Fruit fly (Drosophila melanogaster) whole organism, embryonic: Measurements from ENCODE around the gene RfC3.

ENCODE experiments used
- Bgb ChIP-seq: fragments of 200-800 bp; sonication (Bioruptor generic); IDR thresholded peaks from 2 replicates; pipeline ENCODE4 v1.3.6; 2022; ENCODE audit warnings: missing biosample characterization, missing genetic modification characterization; ENCODE audit not compliant: partially characterized antibody
- CG11560 ChIP-seq: fragments of 200-800 bp; sonication (Bioruptor generic); IDR thresholded peaks from 3 replicates; pipeline ENCODE4 v1.3.6; 2022; ENCODE audit warnings: missing biosample characterization, missing genetic modification characterization
- CG11723 ChIP-seq: fragments of 200-800 bp; sonication (Bioruptor generic); optimal IDR thresholded peaks from 2 replicates; lab custom pipeline; 2017; ENCODE audit warnings: missing biosample characterization, mild to moderate bottlenecking, missing genetic modification characterization
- CG12659 ChIP-seq: fragments of 200-800 bp; sonication (Bioruptor generic); optimal IDR thresholded peaks from 3 replicates; lab custom pipeline; 2017; ENCODE audit warnings: mild to moderate bottlenecking, missing biosample characterization, missing genetic modification reagents, missing genetic modification characterization
- CG13287 ChIP-seq: fragments of 200-800 bp; sonication (Bioruptor generic); IDR thresholded peaks from 2 replicates; pipeline ENCODE4 v1.3.6; 2022; ENCODE audit warnings: missing biosample characterization, missing genetic modification characterization; ENCODE audit not compliant: partially characterized antibody
- CG14860 ChIP-seq: fragments of 200-800 bp; sonication (Bioruptor generic); IDR thresholded peaks from 3 replicates; pipeline ENCODE4 v1.3.6; 2022; ENCODE audit warnings: missing biosample characterization, missing genetic modification characterization; ENCODE audit not compliant: partially characterized antibody
- CG1603 ChIP-seq: fragments of 200-800 bp; sonication (Bioruptor generic); optimal IDR thresholded peaks from 2 replicates; lab custom pipeline; 2019; ENCODE audit warnings: missing biosample characterization, mild to moderate bottlenecking, missing genetic modification characterization, moderate library complexity
- CG17612 ChIP-seq: fragments of 200-800 bp; sonication (Bioruptor generic); IDR thresholded peaks from 2 replicates; pipeline ENCODE4 v1.3.6; 2022; ENCODE audit warnings: missing biosample characterization, missing genetic modification characterization
- CG17829 ChIP-seq: fragments of 200-800 bp; optimal IDR thresholded peaks from 2 replicates; lab custom pipeline; 2019; ENCODE audit warnings: missing biosample characterization, mild to moderate bottlenecking, missing genetic modification characterization, moderate library complexity
- CG1792 ChIP-seq: fragments of 200-800 bp; sonication (Bioruptor generic); optimal IDR thresholded peaks from 2 replicates; lab custom pipeline; 2016; ENCODE audit warnings: missing biosample characterization, missing genetic modification characterization
- CG2116 ChIP-seq: fragments of 200-800 bp; sonication (Bioruptor generic); optimal IDR thresholded peaks from 3 replicates; lab custom pipeline; 2018; ENCODE audit warnings: missing biosample characterization, mild to moderate bottlenecking, missing genetic modification characterization
- CG2199 ChIP-seq: fragments of 200-800 bp; sonication (Bioruptor generic); IDR thresholded peaks from 3 replicates; pipeline ENCODE4 v1.3.6; 2022; ENCODE audit warnings: missing biosample characterization, missing genetic modification characterization
- CG2712 ChIP-seq: fragments of 200-800 bp; optimal IDR thresholded peaks from 3 replicates; lab custom pipeline; 2019; ENCODE audit warnings: missing biosample characterization, mild to moderate bottlenecking, missing genetic modification characterization, moderate library complexity
- CG30020 ChIP-seq: fragments of 200-800 bp; optimal IDR thresholded peaks from 2 replicates; lab custom pipeline; 2019; ENCODE audit warnings: missing biosample characterization, mild to moderate bottlenecking, missing genetic modification characterization, moderate library complexity
- CG30403 ChIP-seq: fragments of 200-800 bp; sonication (Bioruptor generic); optimal IDR thresholded peaks from 3 replicates; lab custom pipeline; 2016; ENCODE audit warnings: missing biosample characterization, missing genetic modification characterization
- CG31388 ChIP-seq: fragments of 200-800 bp; sonication (Bioruptor generic); optimal IDR thresholded peaks from 2 replicates; lab custom pipeline; 2016; ENCODE audit warnings: missing biosample characterization, missing genetic modification characterization
- CG34224 ChIP-seq: fragments of 200-800 bp; sonication (Bioruptor generic); IDR thresholded peaks from 3 replicates; pipeline ENCODE4 v1.3.6; 2022; ENCODE audit warnings: missing biosample characterization, missing genetic modification characterization; ENCODE audit not compliant: partially characterized antibody
- CG3726 ChIP-seq: fragments of 200-800 bp; sonication (Bioruptor generic); IDR thresholded peaks from 3 replicates; pipeline ENCODE4, ENCODE4 v1.3.6; 2022; ENCODE audit warnings: missing biosample characterization, missing genetic modification characterization
- CG42726 ChIP-seq: fragments of 200-800 bp; sonication (Bioruptor generic); IDR thresholded peaks from 2 replicates; pipeline ENCODE4 v1.3.6; 2022; ENCODE audit warnings: missing biosample characterization, missing genetic modification characterization; ENCODE audit not compliant: partially characterized antibody
- CG4282 ChIP-seq: fragments of 200-800 bp; sonication (Bioruptor generic); optimal IDR thresholded peaks from 2 replicates; lab custom pipeline; 2016; ENCODE audit warnings: missing biosample characterization, missing genetic modification characterization
- CG6254 ChIP-seq: fragments of 200-800 bp; sonication (Bioruptor generic); optimal IDR thresholded peaks from 3 replicates; lab custom pipeline; 2017; ENCODE audit warnings: mild to moderate bottlenecking, missing biosample characterization, missing genetic modification reagents, missing genetic modification characterization
- CG7839 ChIP-seq: fragments of 200-800 bp; sonication (Bioruptor generic); optimal IDR thresholded peaks from 3 replicates; lab custom pipeline; 2018; ENCODE audit warnings: missing biosample characterization, mild to moderate bottlenecking, missing genetic modification characterization, moderate library complexity
- CG9817 ChIP-seq: fragments of 200-800 bp; sonication (Bioruptor generic); optimal IDR thresholded peaks from 2 replicates; lab custom pipeline; 2018; ENCODE audit warnings: missing biosample characterization, mild to moderate bottlenecking, missing genetic modification characterization, moderate library complexity
- CoRest ChIP-seq: fragments of 200-800 bp; sonication (Bioruptor generic); optimal IDR thresholded peaks from 3 replicates; lab custom pipeline; 2018; ENCODE audit warnings: missing biosample characterization, mild to moderate bottlenecking, missing genetic modification characterization, moderate library complexity
- Dip2 ChIP-seq: fragments of 200-800 bp; sonication (Bioruptor generic); IDR thresholded peaks from 2 replicates; pipeline ENCODE4 v1.3.6; 2022; ENCODE audit warnings: missing biosample characterization, missing genetic modification characterization
- Dll ChIP-seq: fragments of 200-800 bp; sonication (Bioruptor generic); IDR thresholded peaks from 4 replicates; pipeline ENCODE4 v1.3.6; 2022; ENCODE audit warnings: missing biosample characterization, missing genetic modification characterization; ENCODE audit not compliant: partially characterized antibody
- Dp ChIP-seq: fragments of 200-800 bp; sonication (Bioruptor generic); optimal IDR thresholded peaks from 2 replicates; lab custom pipeline; 2018; ENCODE audit warnings: missing biosample characterization, mild to moderate bottlenecking, missing genetic modification characterization, moderate library complexity
- Dref ChIP-seq: fragments of 200-800 bp; sonication (Bioruptor generic); IDR thresholded peaks from 2 replicates; pipeline ENCODE4 v1.3.6; 2022; ENCODE audit warnings: missing biosample characterization, missing genetic modification characterization
- Ets97D ChIP-seq: fragments of 200-800 bp; sonication (Bioruptor generic); optimal IDR thresholded peaks from 3 replicates; lab custom pipeline; 2016; ENCODE audit warnings: missing biosample characterization, missing genetic modification characterization
- HLH4C ChIP-seq: fragments of 200-800 bp; sonication (Bioruptor generic); IDR thresholded peaks from 3 replicates; pipeline ENCODE4 v1.3.6; 2022; ENCODE audit warnings: missing biosample characterization, missing genetic modification characterization; ENCODE audit not compliant: partially characterized antibody
- HLHmδ ChIP-seq: fragments of 200-800 bp; sonication (Bioruptor generic); optimal IDR thresholded peaks from 2 replicates; lab custom pipeline; 2018; ENCODE audit warnings: missing biosample characterization, mild to moderate bottlenecking, missing genetic modification characterization, moderate library complexity
- MESR4 ChIP-seq: fragments of 200-800 bp; sonication (Bioruptor generic); optimal IDR thresholded peaks from 2 replicates; lab custom pipeline; 2018; ENCODE audit warnings: missing biosample characterization, mild to moderate bottlenecking, missing genetic modification characterization, moderate library complexity
- Max ChIP-seq: fragments of 200-800 bp; sonication (Bioruptor generic); optimal IDR thresholded peaks from 2 replicates; lab custom pipeline; 2016; ENCODE audit warnings: missing biosample characterization, mild to moderate bottlenecking, missing genetic modification characterization
- Meics ChIP-seq: fragments of 200-800 bp; sonication (Bioruptor generic); optimal IDR thresholded peaks from 2 replicates; lab custom pipeline; 2017; ENCODE audit warnings: missing biosample characterization, mild to moderate bottlenecking, missing genetic modification characterization
- Optix ChIP-seq: fragments of 200-800 bp; sonication (Bioruptor generic); IDR thresholded peaks from 3 replicates; pipeline ENCODE4 v1.3.6; 2022; ENCODE audit warnings: missing biosample characterization, missing genetic modification characterization
- YL-1 ChIP-seq: fragments of 200-800 bp; sonication (Bioruptor generic); optimal IDR thresholded peaks from 3 replicates; lab custom pipeline; 2017; ENCODE audit warnings: missing biosample characterization, mild to moderate bottlenecking, missing genetic modification characterization
- ase ChIP-seq: fragments of 200-800 bp; sonication (Bioruptor generic); IDR thresholded peaks from 3 replicates; pipeline ENCODE4 v1.3.6; 2022; ENCODE audit warnings: missing biosample characterization, missing genetic modification characterization
- bbx ChIP-seq: fragments of 200-800 bp; sonication (Bioruptor generic); IDR thresholded peaks from 2 replicates; pipeline ENCODE4 v1.3.6; 2022; ENCODE audit warnings: missing biosample characterization, missing genetic modification characterization; ENCODE audit not compliant: partially characterized antibody
- btn ChIP-seq: fragments of 200-800 bp; sonication (Bioruptor generic); optimal IDR thresholded peaks from 2 replicates; lab custom pipeline; 2016; ENCODE audit warnings: missing biosample characterization, missing genetic modification characterization
- da ChIP-seq: fragments of 200-800 bp; sonication (Bioruptor generic); optimal IDR thresholded peaks from 2 replicates; lab custom pipeline; 2016; ENCODE audit warnings: missing biosample characterization, missing genetic modification characterization
- hb ChIP-seq: fragments of 200-800 bp; sonication (Bioruptor generic); IDR thresholded peaks from 3 replicates; pipeline ENCODE4 v1.3.6; 2022; ENCODE audit warnings: missing biosample characterization, missing genetic modification characterization; ENCODE audit not compliant: partially characterized antibody
- kah ChIP-seq: fragments of 200-800 bp; sonication (Bioruptor generic); optimal IDR thresholded peaks from 2 replicates; lab custom pipeline; 2018; ENCODE audit warnings: missing biosample characterization, mild to moderate bottlenecking, missing genetic modification characterization
- knrl ChIP-seq: fragments of 200-800 bp; sonication (Bioruptor generic); IDR thresholded peaks from 3 replicates; pipeline ENCODE4 v1.3.6; 2022; ENCODE audit warnings: missing biosample characterization, missing genetic modification characterization; ENCODE audit not compliant: partially characterized antibody
- nerfin-2 ChIP-seq: fragments of 200-800 bp; sonication (Bioruptor generic); IDR thresholded peaks from 2 replicates; pipeline ENCODE4 v1.3.6; 2022; ENCODE audit warnings: missing biosample characterization, missing genetic modification characterization; ENCODE audit not compliant: partially characterized antibody
- pfk ChIP-seq: fragments of 200-800 bp; sonication (Bioruptor generic); optimal IDR thresholded peaks from 2 replicates; lab custom pipeline; 2018; ENCODE audit warnings: missing biosample characterization, mild to moderate bottlenecking, missing genetic modification characterization, moderate library complexity
- pzg ChIP-seq: fragments of 200-800 bp; sonication (Bioruptor generic); optimal IDR thresholded peaks from 3 replicates; lab custom pipeline; 2018; ENCODE audit warnings: missing biosample characterization, mild to moderate bottlenecking, missing genetic modification characterization, moderate library complexity
- slou ChIP-seq: fragments of 200-800 bp; sonication (Bioruptor generic); optimal IDR thresholded peaks from 3 replicates; lab custom pipeline; 2016; ENCODE audit warnings: missing biosample characterization, missing genetic modification characterization
- tna ChIP-seq: fragments of 200-800 bp; sonication (Bioruptor generic); IDR thresholded peaks from 2 replicates; pipeline ENCODE4 v1.3.6; 2022; ENCODE audit warnings: missing biosample characterization, missing genetic modification characterization; ENCODE audit not compliant: partially characterized antibody
- toy ChIP-seq: fragments of 200-800 bp; sonication (Bioruptor generic); IDR thresholded peaks from 2 replicates; pipeline ENCODE4 v1.3.6; 2022; ENCODE audit warnings: missing biosample characterization, missing genetic modification characterization
- zen2 ChIP-seq: fragments of 200-800 bp; sonication (Bioruptor generic); IDR thresholded peaks from 3 replicates; pipeline ENCODE4 v1.3.6; 2022; ENCODE audit warnings: missing biosample characterization, missing genetic modification characterization; ENCODE audit not compliant: partially characterized antibody

Gene RfC3

DNA sequence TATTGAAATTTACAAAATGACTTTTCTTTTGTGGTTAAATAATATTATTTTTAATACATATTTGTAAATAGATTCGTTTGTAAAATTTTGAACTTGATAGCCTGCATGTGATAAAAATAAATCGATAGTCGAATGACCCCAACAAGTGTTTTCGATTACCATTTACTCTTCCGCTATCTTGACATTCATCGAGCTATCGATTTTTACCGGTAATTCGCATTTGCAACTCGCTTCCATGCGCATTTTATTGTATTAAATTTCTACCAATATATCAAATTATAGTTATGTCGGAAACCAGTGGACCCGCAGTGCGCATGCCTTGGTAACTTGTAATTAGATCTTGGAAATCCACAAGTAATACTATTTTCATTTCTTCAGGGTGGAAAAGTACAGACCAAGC is at the start of gene RfC3 (continued):
- peak; percentile 80 for TF ChIP-seq hb (GFP tag; lab: Robert Waterston, UW)
- peak; percentile 83 for TF ChIP-seq Bgb (GFP tag; lab: Robert Waterston, UW)
- TF ChIP-seq Max (GFP tag; lab: Kevin White, UChicago) = peak; percentile 28
- TF ChIP-seq HLH4C (GFP tag; lab: Robert Waterston, UW) = peak; percentile 98
- peak; percentile 62 for TF ChIP-seq kah (GFP tag; lab: Kevin White, UChicago)
- TF ChIP-seq HLHmδ (GFP tag; lab: Kevin White, UChicago) = no peak
- peak; percentile 91 for TF ChIP-seq CG14860
- TF ChIP-seq CG30403 = no peak
- TF ChIP-seq bbx (GFP tag; lab: Robert Waterston, UW) = peak; percentile 95
- peak; percentile 92 for TF ChIP-seq CG30020 (tag; lab: Kevin White, UChicago)
- peak; percentile 85 for TF ChIP-seq Dll
- peak; percentile 92 for TF ChIP-seq CG13287
- peak; percentile 29 for TF ChIP-seq MESR4
- peak; percentile 94 for TF ChIP-seq CG2116
- TF ChIP-seq tna (GFP tag; lab: Robert Waterston, UW) = peak; percentile 97
- peak; percentile 59; the same call in 2 of the 3 replicates for TF ChIP-seq knrl (GFP tag; lab: Robert Waterston, UW)
- peak; percentile 96 for TF ChIP-seq zen2 (GFP tag; lab: Robert Waterston, UW)
- TF ChIP-seq CG42726 = no peak
- peak; percentile 92 for TF ChIP-seq Dp (GFP tag; lab: Kevin White, UChicago)
- peak; percentile 38 for TF ChIP-seq YL-1
- no peak for TF ChIP-seq CG4282 (GFP tag; lab: Kevin White, UChicago)
- peak; percentile 7 for TF ChIP-seq CG12659 (GFP tag; lab: Kevin White, UChicago)
- peak; percentile 95 for TF ChIP-seq Dref (GFP tag; lab: Robert Waterston, UW)
- TF ChIP-seq CG17829 (tag; lab: Kevin White, UChicago) = peak; percentile 2
- TF ChIP-seq CG34224 (GFP tag; lab: Robert Waterston, UW) = peak; percentile 98
- TF ChIP-seq nerfin-2 (GFP tag; lab: Robert Waterston, UW) = peak; percentile 94

DNA sequence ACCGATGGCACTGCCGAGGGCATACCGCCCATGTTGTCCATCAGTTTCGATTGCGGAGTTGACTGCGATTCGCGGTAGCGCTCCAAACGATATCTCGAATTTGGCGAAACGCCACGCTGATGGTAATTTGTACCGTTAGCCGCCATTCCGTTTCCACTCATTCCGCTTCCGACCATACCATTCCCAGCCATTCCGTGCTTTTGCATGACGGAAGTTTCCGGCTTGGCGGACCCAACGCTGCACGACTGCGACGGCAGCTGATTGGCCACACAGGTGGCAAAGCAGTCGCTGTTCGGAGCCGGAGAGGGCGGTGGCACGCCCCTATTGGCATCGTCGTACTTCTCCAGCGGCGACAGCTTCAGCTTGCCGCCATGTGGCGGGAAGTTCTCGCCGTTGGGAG is 46.7 kb upstream of the RfC3 start:
- TF ChIP-seq toy (GFP tag; lab: Robert Waterston, UW) (no peak), pfk (peak; percentile 86), Optix (GFP tag; lab: Robert Waterston, UW) (no peak), CG17612 (GFP tag; lab: Robert Waterston, UW) (0 out of 2 replicates have a peak, but pooled peaks have one; percentile 28), da (GFP tag; lab: Kevin White, UChicago) (peak; percentile 13), CG11723 (GFP tag; lab: Kevin White, UChicago) (peak; percentile 18), CG31388 (no peak), btn (GFP tag; lab: Kevin White, UChicago) (no peak), CG7839 (no peak), CG6254 (GFP tag; lab: Kevin White, UChicago) (no peak), CG3726 (GFP tag; lab: Robert Waterston, UW) (no peak), CG2199 (GFP tag; lab: Robert Waterston, UW) (no peak), CG11560 (tag; lab: Robert Waterston, UW) (0 out of 3 replicates have a peak, but pooled peaks have one; percentile 35), CoRest (no peak), CG9817 (tag; lab: Kevin White, UChicago) (no peak), Ets97D (GFP tag; lab: Kevin White, UChicago) (peak; percentile 11), CG1792 (GFP tag; lab: Kevin White, UChicago) (no peak), ase (GFP tag; lab: Robert Waterston, UW) (0 out of 3 replicates have a peak, but pooled peaks have one; percentile 11), CG30020 (tag; lab: Kevin White, UChicago) (peak; percentile 49), CG2712 (tag; lab: Kevin White, UChicago) (no peak), slou (GFP tag; lab: Kevin White, UChicago) (no peak), Dip2 (GFP tag; lab: Robert Waterston, UW) (no peak), Meics (GFP tag; lab: Kevin White, UChicago) (no peak), CG1603 (tag; lab: Kevin White, UChicago) (peak; percentile 67), pzg (GFP tag; lab: Kevin White, UChicago) (no peak)
